Worm (Caenorhabditis elegans) whole organism, L1 larva: Measurements from ENCODE around the gene F23F12.13.
A peak's percentile ranks its signal among the peaks of the same experiment; 100 is the strongest.
"Not testable (repeated sequence)": the region's sequence is repeated elsewhere in the genome, so short reads cannot be mapped to it uniquely, and the experiment has no call there.

Experiments used
- C04F5.9 ChIP-seq: sonication (generic microtip); optimal IDR thresholded peaks from 2 replicates; lab custom pipeline; 2016; ENCODE audit warnings: missing genetic modification characterization, missing compliant biosample characterization
- C16A3.4 ChIP-seq: fragments of 150-350 bp; optimal IDR thresholded peaks from 2 replicates; lab custom pipeline; 2014; ENCODE audit warnings: missing biosample characterization, missing genetic modification characterization
- C34B4.2 ChIP-seq: sonication (generic microtip); optimal IDR thresholded peaks from 2 replicates; lab custom pipeline; 2017; ENCODE audit warnings: mild to moderate bottlenecking, missing genetic modification characterization, missing compliant biosample characterization
- aly-2 ChIP-seq: fragments of 150-350 bp; optimal IDR thresholded peaks from 2 replicates; lab custom pipeline; 2014; ENCODE audit warnings: missing biosample characterization, missing genetic modification characterization
- ceh-63 ChIP-seq: fragments of 200-800 bp; sonication (Bioruptor generic); optimal IDR thresholded peaks from 2 replicates; lab custom pipeline; 2018; ENCODE audit warnings: mild to moderate bottlenecking, missing genetic modification characterization, missing compliant biosample characterization
- ceh-82 ChIP-seq, 3 experiments: fragments of 150-350 bp in 1 of 3; sonication (generic microtip) in 2 of 3; optimal IDR thresholded peaks; 2 replicates each; lab custom pipeline; 2014 to 2017; ENCODE audit warnings: missing biosample characterization in 3 of 3, missing genetic modification characterization in 3 of 3
- ceh-88 ChIP-seq: fragments of 200-800 bp; sonication (Bioruptor generic); IDR thresholded peaks from 2 replicates; pipeline ENCODE4 v1.3.6; 2022; ENCODE audit warnings: missing genetic modification characterization, missing compliant biosample characterization
- ces-1 ChIP-seq: fragments of 150-350 bp; optimal IDR thresholded peaks from 2 replicates; lab custom pipeline; 2014; ENCODE audit warnings: missing biosample characterization, missing genetic modification reagents, missing genetic modification characterization
- dpl-1 ChIP-seq, 3 experiments: fragments of 150-350 bp in 2 of 3; sonication (generic microtip) in 1 of 3; optimal IDR thresholded peaks; 2 replicates each; lab custom pipeline; 2014 to 2017; ENCODE audit warnings: missing biosample characterization in 3 of 3, missing genetic modification characterization in 3 of 3, missing genetic modification reagents in 3 of 3
- efl-1 ChIP-seq, 4 experiments: fragments of 150-350 bp; optimal IDR thresholded peaks in 3 of 4; peaks in 1 of 4; 1 replicate in 1 of 4; 2 replicates in 3 of 4; lab custom pipeline; 2014; ENCODE audit warnings: missing biosample characterization in 2 of 4, missing genetic modification characterization in 2 of 4, missing genetic modification reagents in 2 of 4
- egl-13 ChIP-seq: sonication (generic microtip); optimal IDR thresholded peaks from 2 replicates; lab custom pipeline; 2016; ENCODE audit warnings: missing genotype, missing genetic modification reagents, missing genetic modification characterization, missing compliant biosample characterization
- elt-3 ChIP-seq, 6 experiments: fragments of 150-350 bp in 1 of 6; sonication (generic microtip); optimal IDR thresholded peaks; 2 replicates each; lab custom pipeline; 2017 to 2018; ENCODE audit warnings: missing biosample characterization in 6 of 6, missing genetic modification characterization in 6 of 6, inconsistent platforms in 1 of 6
- fkh-8 ChIP-seq: sonication (generic microtip); optimal IDR thresholded peaks from 2 replicates; lab custom pipeline; 2016; ENCODE audit warnings: mild to moderate bottlenecking, missing genetic modification characterization, missing compliant biosample characterization
- hlh-17 ChIP-seq: fragments of 200-800 bp; sonication (Bioruptor generic); optimal IDR thresholded peaks from 2 replicates; lab custom pipeline; 2018; ENCODE audit warnings: missing genetic modification characterization, mild to moderate bottlenecking, missing compliant biosample characterization, moderate library complexity, borderline replicate concordance
- jun-1 ChIP-seq: fragments of 150-350 bp; optimal IDR thresholded peaks from 2 replicates; lab custom pipeline; 2014; ENCODE audit warnings: missing biosample characterization, missing genetic modification reagents, missing genetic modification characterization
- lin-35 ChIP-seq, 2 experiments: fragments of 150-350 bp; optimal IDR thresholded peaks; 2 replicates each; lab custom pipeline; 2014; ENCODE audit warnings: missing biosample characterization in 2 of 2, missing genetic modification characterization in 2 of 2, missing genetic modification reagents in 2 of 2
- lin-39 ChIP-seq: fragments of 150-350 bp; optimal IDR thresholded peaks from 2 replicates; lab custom pipeline; 2014; ENCODE audit warnings: missing biosample characterization, missing genetic modification reagents, missing genetic modification characterization
- mab-9 ChIP-seq: fragments of 200-800 bp; sonication (Bioruptor generic); IDR thresholded peaks from 2 replicates; pipeline ENCODE4 v1.3.6; 2022; ENCODE audit warnings: missing genetic modification reagents, missing genetic modification characterization, missing compliant biosample characterization
- mef-2 ChIP-seq: fragments of 150-350 bp; optimal IDR thresholded peaks from 2 replicates; lab custom pipeline; 2014; ENCODE audit warnings: missing biosample characterization, missing genetic modification characterization
- mep-1 ChIP-seq: fragments of 150-350 bp; optimal IDR thresholded peaks from 2 replicates; lab custom pipeline; 2014; ENCODE audit warnings: missing biosample characterization, missing genetic modification characterization
- nhr-11 ChIP-seq: fragments of 150-350 bp; optimal IDR thresholded peaks from 2 replicates; lab custom pipeline; 2014; ENCODE audit warnings: missing biosample characterization, missing genetic modification characterization
- nhr-20 ChIP-seq: sonication (generic microtip); optimal IDR thresholded peaks from 2 replicates; lab custom pipeline; 2016; ENCODE audit warnings: mild to moderate bottlenecking, missing genetic modification characterization, missing compliant biosample characterization
- nhr-28 ChIP-seq: fragments of 150-350 bp; optimal IDR thresholded peaks from 2 replicates; lab custom pipeline; 2014; ENCODE audit warnings: missing biosample characterization, missing genetic modification characterization
- nhr-47 ChIP-seq: sonication (generic microtip); optimal IDR thresholded peaks from 2 replicates; lab custom pipeline; 2016; ENCODE audit warnings: mild to moderate bottlenecking, missing genetic modification characterization, moderate library complexity, missing compliant biosample characterization
- nhr-71 ChIP-seq: sonication (generic microtip); optimal IDR thresholded peaks from 2 replicates; lab custom pipeline; 2016; ENCODE audit warnings: mild to moderate bottlenecking, missing genetic modification characterization, moderate library complexity, missing compliant biosample characterization
- nhr-85 ChIP-seq: sonication (generic microtip); peaks from one replicate; lab custom pipeline; 2016; ENCODE audit warnings: missing genetic modification characterization, inconsistent platforms, missing compliant biosample characterization
- pqm-1 ChIP-seq: sonication (generic microtip); optimal IDR thresholded peaks from 3 replicates; lab custom pipeline; 2017; ENCODE audit warnings: missing biosample characterization, missing genetic modification characterization
- rnt-1 ChIP-seq: sonication (generic microtip); optimal IDR thresholded peaks from 2 replicates; lab custom pipeline; 2016; ENCODE audit warnings: mild to moderate bottlenecking, missing genetic modification characterization, moderate library complexity, missing compliant biosample characterization
- snpc-4 ChIP-seq: fragments of 150-350 bp; optimal IDR thresholded peaks from 2 replicates; lab custom pipeline; 2014; ENCODE audit warnings: missing biosample characterization, missing genetic modification characterization
- snu-23 ChIP-seq: sonication (generic microtip); optimal IDR thresholded peaks from 2 replicates; lab custom pipeline; 2016; ENCODE audit warnings: missing genetic modification characterization, missing compliant biosample characterization
- sptf-1 ChIP-seq: fragments of 150-350 bp; optimal IDR thresholded peaks from 2 replicates; lab custom pipeline; 2014; ENCODE audit warnings: missing biosample characterization, missing genetic modification characterization
- sup-37 ChIP-seq: fragments of 200-800 bp; sonication (Bioruptor generic); optimal IDR thresholded peaks from 2 replicates; lab custom pipeline; 2018; ENCODE audit warnings: mild to moderate bottlenecking, missing genetic modification characterization, missing compliant biosample characterization
- tlp-1 ChIP-seq: fragments of 150-350 bp; optimal IDR thresholded peaks from 2 replicates; lab custom pipeline; 2014; ENCODE audit warnings: missing biosample characterization, missing genetic modification characterization
- unc-130 ChIP-seq: fragments of 150-350 bp; optimal IDR thresholded peaks from 2 replicates; lab custom pipeline; 2017; ENCODE audit warnings: missing biosample characterization, missing genetic modification characterization, inconsistent platforms
- unc-30 ChIP-seq: sonication (generic microtip); optimal IDR thresholded peaks from 2 replicates; lab custom pipeline; 2017; ENCODE audit warnings: missing biosample characterization, missing genetic modification characterization
- unc-86 ChIP-seq: sonication (generic microtip); optimal IDR thresholded peaks from 2 replicates; lab custom pipeline; 2016; ENCODE audit warnings: missing genetic modification characterization, missing compliant biosample characterization
- zag-1 ChIP-seq: fragments of 150-350 bp; optimal IDR thresholded peaks from 2 replicates; lab custom pipeline; 2014; ENCODE audit warnings: missing biosample characterization, missing genetic modification characterization
- zip-4 ChIP-seq: fragments of 200-800 bp; sonication (Bioruptor generic); optimal IDR thresholded peaks from 2 replicates; lab custom pipeline; 2018; ENCODE audit warnings: mild to moderate bottlenecking, missing genetic modification characterization, moderate library complexity, missing compliant biosample characterization
- ztf-4 ChIP-seq: fragments of 150-350 bp; optimal IDR thresholded peaks from 2 replicates; lab custom pipeline; 2014; ENCODE audit warnings: missing biosample characterization, missing genetic modification characterization

The F23F12.13 gene

ce11 chrIII:6513759-6514158, 18.3 kb downstream of the F23F12.13 start:
- TF ChIP-seq efl-1 (optimal IDR thresholded peaks at IDR 0.05; lab: Kevin White, UChicago), result not testable (repeated sequence)
- TF ChIP-seq efl-1 (GFP tag; optimal IDR thresholded peaks at IDR 0.05 in 1 of 2; lab: Kevin White, UChicago), result peak in 1 of 2 experiments; percentile 20

ce11 chrIII:6514673-6515072, 19.2 kb downstream of the F23F12.13 start, which contains the start of gene acr-5:
TSS of gene acr-5 (minus strand) at chrIII:6514773.
- TF ChIP-seq mab-9 (GFP tag; lab: Robert Waterston, UW) (no peak), nhr-71 (no peak), zag-1 (tag; lab: Kevin White, UChicago) (no peak), unc-30 (no peak), ces-1 (GFP tag; lab: Kevin White, UChicago) (no peak), zip-4 (GFP tag; lab: Kevin White, UChicago) (no peak), dpl-1 (GFP tag; optimal IDR thresholded peaks at IDR 0.05; lab: Kevin White, UChicago) (no peak), mep-1 (tag; lab: Kevin White, UChicago) (no peak), snu-23 (GFP tag; lab: Kevin White, UChicago) (no peak)

- TF ChIP-seq rnt-1 (tag; lab: Kevin White, UChicago) (no peak), nhr-47 (tag; lab: Kevin White, UChicago) (no peak), aly-2 (no peak), unc-86 (tag; lab: Kevin White, UChicago) (no peak)
These were observed 24.5 kb downstream of the F23F12.13 start, which contains the start of gene C09E7.10 for ce11 chrIII:6519949-6520348. TSS of gene C09E7.10 (minus strand) at chrIII:6520049.

ce11 chrIII:6525557-6525956, 30.1 kb downstream of the F23F12.13 start, which contains the start of gene oig-1:
TSS of gene oig-1 (minus strand) at chrIII:6525657.
- TF ChIP-seq ceh-88 (GFP tag; lab: Robert Waterston, UW), result no peak
- TF ChIP-seq zip-4 (GFP tag; lab: Kevin White, UChicago), result no peak
- no peak for TF ChIP-seq hlh-17 (GFP tag; lab: Kevin White, UChicago)
- TF ChIP-seq elt-3 (tag; optimal IDR thresholded peaks at IDR 0.05; lab: Kevin White, UChicago), result no peak
- TF ChIP-seq ztf-4 (tag; lab: Kevin White, UChicago), result no peak
- TF ChIP-seq snu-23 (GFP tag; lab: Kevin White, UChicago), result no peak
- no peak for TF ChIP-seq dpl-1 (GFP tag; optimal IDR thresholded peaks at IDR 0.05; lab: Kevin White, UChicago)
- no peak for TF ChIP-seq sup-37
- no peak for TF ChIP-seq lin-39 (tag; lab: Kevin White, UChicago)
- no peak for TF ChIP-seq mef-2 (tag; lab: Kevin White, UChicago)
- no peak for TF ChIP-seq C04F5.9 (tag; lab: Kevin White, UChicago)

- no peak for TF ChIP-seq unc-30
- no peak for TF ChIP-seq zip-4 (GFP tag; lab: Kevin White, UChicago)
- no peak for TF ChIP-seq sptf-1 (tag; lab: Kevin White, UChicago)
- TF ChIP-seq ceh-88 (GFP tag; lab: Robert Waterston, UW), result no peak
- TF ChIP-seq ztf-4 (tag; lab: Kevin White, UChicago), result no peak
- TF ChIP-seq pqm-1, result no peak
- TF ChIP-seq ceh-82 (tag; optimal IDR thresholded peaks at IDR 0.05; lab: Kevin White, UChicago), result no peak
- TF ChIP-seq nhr-28 (tag; lab: Kevin White, UChicago), result no peak
- no peak for TF ChIP-seq snu-23 (GFP tag; lab: Kevin White, UChicago)
- no peak for TF ChIP-seq nhr-85 (tag; lab: Kevin White, UChicago)
- TF ChIP-seq fkh-8 (tag; lab: Kevin White, UChicago), result no peak
- no peak for TF ChIP-seq tlp-1 (tag; lab: Kevin White, UChicago)
- no peak for TF ChIP-seq nhr-11
- no peak for TF ChIP-seq C04F5.9 (tag; lab: Kevin White, UChicago)
- no peak for TF ChIP-seq C16A3.4 (tag; lab: Kevin White, UChicago)
These were observed 32.4 kb downstream of the F23F12.13 start, which contains the start of gene pqn-10 for ce11 chrIII:6527902-6528301. TSS of gene pqn-10 (plus strand) at chrIII:6528202.

- no peak for TF ChIP-seq efl-1 (optimal IDR thresholded peaks at IDR 0.05; lab: Kevin White, UChicago)
- no peak for TF ChIP-seq efl-1 (GFP tag; optimal IDR thresholded peaks at IDR 0.05 in 1 of 2; lab: Kevin White, UChicago)
- no peak for TF ChIP-seq lin-35 (GFP tag; optimal IDR thresholded peaks at IDR 0.05; lab: Kevin White, UChicago)
- no peak for TF ChIP-seq C34B4.2 (tag; lab: Kevin White, UChicago)
- no peak for TF ChIP-seq nhr-85 (tag; lab: Kevin White, UChicago)
- TF ChIP-seq dpl-1 (GFP tag; optimal IDR thresholded peaks at IDR 0.05; lab: Kevin White, UChicago), result no peak
- no peak for TF ChIP-seq unc-130 (tag; lab: Kevin White, UChicago)
- TF ChIP-seq C04F5.9 (tag; lab: Kevin White, UChicago), result no peak
- no peak for TF ChIP-seq aly-2
- TF ChIP-seq mab-9 (GFP tag; lab: Robert Waterston, UW), result no peak
- TF ChIP-seq jun-1, result no peak
- TF ChIP-seq egl-13 (tag; lab: Kevin White, UChicago), result no peak
- TF ChIP-seq snpc-4 (tag; lab: Kevin White, UChicago), result no peak
- no peak for TF ChIP-seq ztf-4 (tag; lab: Kevin White, UChicago)
- TF ChIP-seq ceh-63 (GFP tag; lab: Kevin White, UChicago), result no peak
- TF ChIP-seq nhr-20, result no peak
- TF ChIP-seq ces-1 (GFP tag; lab: Kevin White, UChicago), result no peak
- no peak for TF ChIP-seq sup-37
- no peak for TF ChIP-seq ceh-82 (tag; optimal IDR thresholded peaks at IDR 0.05; lab: Kevin White, UChicago)
- TF ChIP-seq, all 84 proteins: peak for 0
These were observed 35.6 kb downstream of the F23F12.13 start, which contains the start of gene C09E7.11 for ce11 chrIII:6531099-6531498. TSS of gene C09E7.11 (plus strand) at chrIII:6531399.
